Fruit fly (Drosophila melanogaster) whole organism: ENCODE data around the gene pxb.

Experiments used
- CG8478 ChIP-seq: fragments of >200 bp; optimal IDR thresholded peaks from 2 replicates; lab custom pipeline; 2018; ENCODE audit warnings: inconsistent platforms
- Dll ChIP-seq: fragments of >200 bp; optimal IDR thresholded peaks from 2 replicates; lab custom pipeline; 2017
- EcR ChIP-seq, 2 experiments: fragments of >200 bp; optimal IDR thresholded peaks; 2 replicates each; lab custom pipeline; 2017; ENCODE audit warnings: missing biosample characterization in 2 of 2, missing genetic modification characterization in 2 of 2, missing genetic modification reagents in 2 of 2
- pan ChIP-seq: fragments of >200 bp; optimal IDR thresholded peaks from 2 replicates; lab custom pipeline; 2017
- psq ChIP-seq: fragments of >200 bp; optimal IDR thresholded peaks from 2 replicates; lab custom pipeline; 2017
- usp ChIP-seq: fragments of >200 bp; optimal IDR thresholded peaks from 2 replicates; lab custom pipeline; 2017; ENCODE audit warnings: missing biosample characterization, missing genetic modification characterization, mixed read lengths

pxb gene

DNA sequence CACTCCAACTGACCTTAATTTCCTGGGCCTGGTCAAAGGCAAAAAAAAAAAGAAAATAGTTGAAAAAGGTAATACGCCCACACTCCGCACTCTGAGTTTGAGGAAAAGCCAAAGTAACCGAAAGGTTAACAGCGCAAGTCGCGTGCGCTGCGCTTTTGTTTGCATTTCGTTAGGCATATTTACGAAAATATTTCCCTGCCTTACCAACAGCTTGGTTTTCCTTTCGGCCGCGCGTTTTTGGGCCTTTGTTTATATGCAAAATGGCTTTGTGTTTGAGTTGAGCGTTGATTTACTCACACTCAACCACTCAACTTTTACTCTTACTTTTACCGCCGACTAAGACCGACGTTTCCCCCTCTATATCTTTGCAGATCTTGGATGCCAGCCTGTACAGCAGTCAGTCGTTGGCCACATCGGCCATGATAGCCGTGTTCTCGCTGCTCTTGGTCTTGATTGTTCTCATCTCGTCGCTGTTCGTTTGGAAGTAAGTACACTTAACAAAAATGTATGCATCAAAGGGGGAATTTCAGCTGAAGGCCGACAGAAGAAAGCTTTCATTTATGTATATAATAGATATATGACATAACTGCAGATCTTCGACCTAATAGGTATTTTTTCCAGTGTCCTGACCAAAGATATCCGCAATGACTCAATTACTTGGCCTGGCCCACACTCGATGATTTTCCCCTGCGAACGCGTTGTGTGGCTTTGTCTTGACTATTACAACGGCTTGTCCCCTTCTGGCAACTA, 13.0 kb downstream of the pxb start:
- no peak for TF ChIP-seq psq (lab: Kevin White, UChicago)
- TF ChIP-seq CG8478 (lab: Kevin White, UChicago), result no peak
- no peak for TF ChIP-seq pan (lab: Kevin White, UChicago)
- no peak for TF ChIP-seq usp (GFP tag; lab: Kevin White, UChicago)
- no peak for TF ChIP-seq Dll
- TF ChIP-seq EcR (GFP tag; optimal IDR thresholded peaks at IDR 0.05; lab: Kevin White, UChicago), result no peak

DNA sequence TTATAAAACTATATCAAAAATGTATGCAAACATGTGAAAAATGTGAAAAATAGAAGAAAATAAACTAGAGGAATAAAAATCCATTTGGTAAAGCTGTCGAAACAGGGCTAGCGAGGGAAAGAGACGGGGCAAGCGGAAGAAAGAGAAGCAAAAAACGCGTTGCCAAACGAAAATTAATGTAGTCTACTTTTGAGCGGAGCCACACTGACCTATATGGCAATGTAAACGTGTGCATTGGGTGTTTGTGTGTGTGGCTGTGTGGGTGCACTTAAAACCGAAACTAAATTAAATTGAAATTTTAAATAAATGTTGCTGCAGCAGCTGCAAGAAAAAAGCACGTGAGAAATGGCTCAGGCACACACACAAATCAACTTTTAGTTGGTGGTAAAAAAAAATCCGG, 14.0 kb downstream of the pxb start:
- TF ChIP-seq Dll (no peak), pan (lab: Kevin White, UChicago) (no peak), EcR (GFP tag; optimal IDR thresholded peaks at IDR 0.05; lab: Kevin White, UChicago) (no peak), psq (lab: Kevin White, UChicago) (no peak), usp (GFP tag; lab: Kevin White, UChicago) (no peak), CG8478 (lab: Kevin White, UChicago) (no peak)

DNA sequence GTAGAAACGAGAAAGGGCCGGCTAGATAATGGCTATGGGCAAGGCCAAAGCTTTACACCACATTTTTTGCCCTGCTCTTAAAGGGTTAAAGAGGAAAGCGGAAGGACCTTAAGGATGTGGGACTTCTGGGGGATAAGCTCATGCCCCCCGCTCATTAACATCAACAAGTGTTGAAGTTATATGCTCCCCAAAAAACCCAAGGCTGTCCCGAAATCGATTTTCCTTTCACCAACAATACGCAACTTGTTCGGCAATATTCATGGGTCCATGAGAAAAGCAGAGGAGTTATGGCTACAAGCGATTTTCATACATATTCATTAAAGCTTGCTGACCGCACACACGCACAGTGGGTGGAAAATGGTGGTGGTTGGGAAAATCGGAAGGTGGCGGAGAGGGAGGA, 14.7 kb downstream of the pxb start:
- TF ChIP-seq Dll (no peak), CG8478 (lab: Kevin White, UChicago) (no peak), pan (lab: Kevin White, UChicago) (no peak), EcR (GFP tag; optimal IDR thresholded peaks at IDR 0.05; lab: Kevin White, UChicago) (no peak), psq (lab: Kevin White, UChicago) (no peak), usp (GFP tag; lab: Kevin White, UChicago) (no peak)

DNA sequence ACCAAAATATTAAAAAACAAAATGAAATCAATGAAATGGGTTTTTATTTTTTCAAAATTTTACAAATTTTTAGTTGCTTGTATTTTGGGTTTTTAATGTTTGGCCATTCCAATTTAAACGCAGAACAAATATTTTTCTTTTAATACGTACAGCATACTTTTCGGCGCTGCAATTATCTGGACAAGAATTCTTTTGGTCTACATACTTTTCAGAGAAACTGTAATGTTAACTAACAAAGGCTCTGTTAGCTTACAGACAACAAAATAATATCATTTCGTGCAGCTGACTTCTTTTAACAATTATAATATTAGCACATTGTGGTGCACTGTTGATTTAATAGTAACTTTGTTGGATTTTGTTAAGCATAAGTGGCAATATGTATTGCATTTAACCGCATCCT, 22.5 kb downstream of the pxb start:
- TF ChIP-seq psq (lab: Kevin White, UChicago) (no peak), usp (GFP tag; lab: Kevin White, UChicago) (no peak), Dll (no peak), EcR (GFP tag; optimal IDR thresholded peaks at IDR 0.05; lab: Kevin White, UChicago) (no peak), pan (lab: Kevin White, UChicago) (no peak), CG8478 (lab: Kevin White, UChicago) (no peak)

DNA sequence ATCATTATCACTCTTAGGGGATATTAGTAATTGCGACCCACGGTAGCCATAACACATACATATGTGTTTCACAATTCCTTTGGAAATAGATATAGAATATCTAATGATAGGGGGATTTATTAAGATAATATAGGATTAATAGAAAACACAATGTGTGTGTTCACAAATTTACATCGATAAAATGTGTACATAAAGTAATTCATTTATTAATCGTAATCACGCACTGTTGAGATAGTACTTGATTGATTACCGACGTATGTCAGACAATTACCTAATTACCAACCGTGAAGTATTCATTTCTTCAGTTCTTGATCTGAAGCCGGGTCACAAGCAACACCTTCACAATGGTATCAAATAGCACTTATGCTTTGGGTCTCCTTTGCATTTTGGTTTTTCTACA, 26.8 kb downstream of the pxb start, which contains the start of gene CG31446:
Gene CG31446, plus strand, starts transcription at position 301 of the 400 bp plus-strand sequence.
- TF ChIP-seq CG8478 (lab: Kevin White, UChicago) (no peak), pan (lab: Kevin White, UChicago) (no peak), Dll (no peak), psq (lab: Kevin White, UChicago) (no peak), usp (GFP tag; lab: Kevin White, UChicago) (no peak), EcR (GFP tag; optimal IDR thresholded peaks at IDR 0.05; lab: Kevin White, UChicago) (no peak)

DNA sequence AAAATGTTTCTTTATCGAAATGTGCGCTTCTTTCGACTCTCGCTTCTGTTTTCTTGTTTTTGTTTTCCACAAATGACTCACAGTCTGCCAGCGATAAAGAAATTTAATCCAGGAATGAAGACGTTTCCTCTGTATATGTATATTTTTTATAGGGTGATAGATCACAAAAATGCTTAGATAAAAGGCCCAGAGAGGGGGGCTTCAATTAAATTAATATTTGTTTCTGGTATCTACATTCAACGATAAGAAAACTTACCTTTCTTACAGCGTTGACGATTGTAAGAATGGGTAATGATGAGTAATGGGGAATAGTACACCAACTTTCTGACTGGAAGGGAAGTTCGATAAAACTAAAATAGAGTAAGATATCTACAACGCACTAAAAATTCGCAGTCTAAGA, 28.3 kb downstream of the pxb start:
- TF ChIP-seq pan (lab: Kevin White, UChicago), result no peak
- no peak for TF ChIP-seq CG8478 (lab: Kevin White, UChicago)
- TF ChIP-seq Dll, result no peak
- no peak for TF ChIP-seq usp (GFP tag; lab: Kevin White, UChicago)
- no peak for TF ChIP-seq EcR (GFP tag; optimal IDR thresholded peaks at IDR 0.05; lab: Kevin White, UChicago)
- no peak for TF ChIP-seq psq (lab: Kevin White, UChicago)

DNA sequence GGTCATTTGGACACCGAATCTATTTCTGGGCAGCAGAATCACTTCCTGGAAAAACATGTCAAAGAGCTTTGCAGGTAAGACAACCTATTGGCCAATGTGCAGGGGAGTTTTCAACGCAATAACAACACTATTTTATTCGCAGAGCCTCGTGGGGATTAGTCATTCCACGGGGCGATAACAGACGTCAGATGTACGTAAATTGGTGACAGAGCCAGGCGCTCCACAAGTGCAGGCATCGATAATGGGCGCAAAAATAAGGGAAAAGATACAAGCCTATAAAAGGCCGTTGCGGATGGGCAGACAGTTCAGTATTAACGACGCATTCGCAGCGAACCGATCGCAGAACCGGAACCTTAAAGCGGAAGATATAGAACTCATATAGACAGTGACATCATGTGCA, 29.0 kb downstream of the pxb start, which contains the start of gene CG5399:
Gene CG5399, plus strand, starts transcription at position 301 of the 400 bp plus-strand sequence.
- TF ChIP-seq Dll (no peak), EcR (GFP tag; optimal IDR thresholded peaks at IDR 0.05; lab: Kevin White, UChicago) (no peak), CG8478 (lab: Kevin White, UChicago) (no peak), usp (GFP tag; lab: Kevin White, UChicago) (no peak), pan (lab: Kevin White, UChicago) (no peak), psq (lab: Kevin White, UChicago) (no peak)

DNA sequence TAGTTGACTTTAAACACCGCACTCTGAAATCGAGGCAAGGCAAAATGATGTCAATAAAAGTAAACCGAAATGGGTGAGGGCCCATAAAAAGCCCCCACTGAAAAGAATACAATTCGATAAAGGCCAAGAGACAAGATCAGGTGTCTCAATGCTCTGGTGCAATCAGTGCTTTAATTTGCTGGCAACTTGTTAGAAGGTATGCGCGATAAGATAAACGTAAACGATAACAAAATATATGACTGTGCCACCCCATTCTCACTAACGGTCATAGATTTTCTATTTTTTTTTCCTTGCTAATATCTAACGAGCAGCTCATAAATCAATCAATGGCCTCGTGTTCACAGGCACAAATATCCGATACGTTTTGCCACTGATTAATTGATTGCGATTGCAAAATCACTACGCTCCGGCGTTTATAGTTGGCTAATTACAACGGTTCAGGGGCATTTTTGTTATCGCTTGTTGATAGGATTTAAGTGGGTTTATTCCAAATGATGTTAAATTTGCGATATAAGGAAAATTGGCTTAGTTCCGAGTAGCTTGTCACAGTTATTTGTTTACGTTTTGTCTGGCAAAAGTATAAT, 30.6 kb downstream of the pxb start:
- TF ChIP-seq psq (lab: Kevin White, UChicago), result no peak
- TF ChIP-seq Dll, result no peak
- TF ChIP-seq EcR (GFP tag; optimal IDR thresholded peaks at IDR 0.05; lab: Kevin White, UChicago), result no peak
- no peak for TF ChIP-seq usp (GFP tag; lab: Kevin White, UChicago)

DNA sequence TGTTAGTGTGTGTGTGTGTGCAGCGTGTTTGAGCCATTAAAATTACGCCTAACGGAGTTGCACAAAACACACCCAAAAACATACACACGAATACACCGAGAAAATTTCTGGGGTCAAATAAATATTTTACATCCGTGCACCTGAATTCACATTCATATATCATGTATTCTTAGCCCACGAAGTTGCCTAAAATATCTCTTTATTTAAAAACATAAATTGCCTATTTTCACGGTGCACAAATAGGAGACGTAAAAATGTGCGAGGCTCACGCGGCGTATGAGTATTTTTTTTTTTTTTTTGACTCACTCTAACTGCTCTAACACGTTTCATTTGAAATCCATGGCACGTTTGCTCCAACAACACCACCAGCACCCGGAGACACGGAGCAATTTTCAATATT, 34.8 kb downstream of the pxb start:
- TF ChIP-seq EcR (GFP tag; optimal IDR thresholded peaks at IDR 0.05; lab: Kevin White, UChicago), result no peak
- TF ChIP-seq CG8478 (lab: Kevin White, UChicago), result no peak
- no peak for TF ChIP-seq psq (lab: Kevin White, UChicago)
- TF ChIP-seq usp (GFP tag; lab: Kevin White, UChicago), result no peak
- no peak for TF ChIP-seq pan (lab: Kevin White, UChicago)
- no peak for TF ChIP-seq Dll

DNA sequence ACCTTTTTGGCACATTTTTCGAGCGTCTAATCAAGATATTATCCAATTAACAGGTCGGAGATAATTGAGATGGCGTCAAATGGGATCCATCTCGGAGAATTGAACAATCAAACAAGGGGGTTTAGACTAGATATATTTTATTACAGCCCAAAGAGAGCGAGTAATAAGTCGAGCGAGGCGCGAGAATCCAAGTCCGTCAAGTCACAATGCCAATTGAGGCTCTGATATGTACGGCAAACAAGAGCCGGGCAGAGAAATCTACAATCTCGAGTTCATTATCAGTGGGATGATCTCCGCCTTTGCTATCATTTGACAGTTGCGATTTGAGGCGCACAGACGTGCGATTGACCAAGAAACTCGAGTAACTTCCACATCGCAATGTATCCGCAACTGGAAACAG, 38.4 kb downstream of the pxb start, which contains the start of gene CG5404:
Gene CG5404, plus strand, starts transcription at position 301 of the 400 bp plus-strand sequence.
- no peak for TF ChIP-seq Dll
- TF ChIP-seq psq (lab: Kevin White, UChicago), result no peak
- no peak for TF ChIP-seq CG8478 (lab: Kevin White, UChicago)

DNA sequence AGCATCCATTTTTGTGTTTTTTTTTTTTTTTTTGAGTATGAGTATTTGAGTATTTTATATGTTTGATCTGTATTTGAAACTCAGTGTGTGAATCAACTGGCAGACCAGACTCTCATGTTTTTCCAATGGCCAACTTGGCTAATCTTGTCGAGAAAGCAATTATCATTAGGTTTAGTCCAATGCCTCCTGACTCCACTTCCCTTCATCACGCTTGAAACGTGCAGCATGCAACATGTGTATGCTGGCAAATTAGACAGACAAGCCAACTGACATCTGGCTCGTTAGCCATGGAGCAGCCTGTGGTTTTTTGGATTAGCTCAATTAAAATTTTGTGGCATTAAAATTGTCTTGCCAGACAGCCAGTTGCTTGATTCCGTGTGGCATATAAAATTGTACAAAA, 50.5 kb downstream of the pxb start, which contains the start of gene CG31294:
Gene CG31294, minus strand, starts transcription at position 101 of the 400 bp plus-strand sequence.
- no peak for TF ChIP-seq psq (lab: Kevin White, UChicago)

DNA sequence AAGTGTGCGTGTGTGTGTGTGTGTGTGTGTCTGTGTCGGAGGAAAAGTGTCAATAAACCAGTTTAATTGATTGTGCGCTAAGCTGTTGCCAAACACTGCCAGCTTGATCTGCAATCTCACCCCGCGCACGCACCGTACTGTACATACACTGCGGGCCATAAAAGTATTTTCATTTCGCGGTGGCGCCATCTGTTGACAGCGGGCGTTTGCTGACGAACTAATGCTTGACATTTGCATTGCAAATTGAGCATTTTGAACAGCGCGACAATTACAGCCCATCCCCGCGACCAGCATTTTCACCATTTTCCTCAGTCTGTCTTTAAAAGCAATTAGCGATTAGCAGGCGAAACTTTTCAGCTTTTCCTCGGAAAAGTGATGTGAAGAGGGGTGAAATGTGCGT, 64.6 kb downstream of the pxb start:
- no peak for TF ChIP-seq EcR (GFP tag; optimal IDR thresholded peaks at IDR 0.05; lab: Kevin White, UChicago)
- TF ChIP-seq usp (GFP tag; lab: Kevin White, UChicago), result no peak
- TF ChIP-seq CG8478 (lab: Kevin White, UChicago), result no peak
- TF ChIP-seq Dll, result no peak
